Worm (Caenorhabditis elegans) whole organism, L4/young adult: ENCODE measurements around the gene mrpl-55.

Experiments
- dao-5 ChIP-seq: sonication (generic microtip); optimal IDR thresholded peaks from 2 replicates; lab custom pipeline; 2016; ENCODE audit warnings: missing genotype, missing genetic modification characterization, moderate library complexity, missing compliant biosample characterization
- him-1 ChIP-seq: sonication (generic microtip); optimal IDR thresholded peaks from 2 replicates; lab custom pipeline; 2016; ENCODE audit warnings: missing genotype, missing genetic modification reagents, missing genetic modification characterization, missing compliant biosample characterization

DNA sequence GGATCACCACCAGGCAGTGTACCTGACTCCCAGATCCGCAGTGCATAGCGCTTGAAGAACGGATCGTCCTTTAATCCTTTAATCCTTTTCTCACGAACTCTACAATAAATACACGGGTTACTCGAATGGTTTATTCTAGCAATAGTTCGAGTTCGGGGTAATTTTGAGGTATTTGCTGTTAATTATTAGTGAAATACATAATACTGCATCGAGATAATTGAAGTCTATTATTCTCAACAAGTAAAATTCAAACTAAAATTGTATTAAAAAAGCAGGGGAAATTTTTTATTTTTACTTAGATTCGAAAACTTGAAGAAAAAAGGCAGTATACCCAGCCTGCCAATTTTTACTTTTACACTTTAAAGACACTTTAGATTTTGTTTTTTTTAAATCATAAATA, 33.9 kb upstream of the mrpl-55 start, which contains the start of gene kgb-1:
- TF ChIP-seq dao-5 (tag; lab: Kevin White, UChicago) (no peak), him-1 (no peak)
